Fruit fly (Drosophila melanogaster): ENCODE data around the gene Spn28F.

Spn28F gene

DNA sequence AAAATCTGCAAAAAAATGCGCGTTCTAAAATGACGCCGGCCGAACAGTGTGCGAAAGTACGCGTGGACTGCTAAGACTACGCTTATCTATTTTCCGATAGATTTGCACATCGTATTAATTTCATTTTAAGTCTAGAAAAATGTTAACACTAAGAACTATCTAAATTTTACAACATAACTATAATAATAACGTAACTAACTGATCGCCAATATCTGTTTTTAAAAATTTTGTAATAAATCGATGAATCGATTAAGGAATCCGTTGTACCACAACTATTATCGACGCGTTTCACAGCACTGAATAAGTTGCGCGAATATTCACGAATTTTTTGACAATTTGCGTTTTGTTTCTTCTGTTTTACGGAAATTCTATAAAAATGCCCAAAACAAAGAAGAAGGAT, 30.5 kb downstream of the Spn28F start, which contains the start of gene Ssb-c31a (continued):
- TF ChIP-seq CG11398 (GFP tag; optimal IDR thresholded peaks at IDR 0.05) (no peak), phol (tag; optimal IDR thresholded peaks at IDR 0.05) (peak; percentile 73), CG2678 (tag; optimal IDR thresholded peaks at IDR 0.05) (peak; percentile 53), pum (GFP tag; optimal IDR thresholded peaks at IDR 0.05) (peak; percentile 59), stwl (tag; optimal IDR thresholded peaks at IDR 0.05) (peak; percentile 82), PHDP (tag; optimal IDR thresholded peaks at IDR 0.05) (peak; percentile 43), CG4282 (GFP tag; optimal IDR thresholded peaks at IDR 0.05) (no peak), shn (GFP tag; optimal IDR thresholded peaks at IDR 0.05) (no peak), CG11247 (GFP tag; IDR thresholded peaks at IDR 0.05) (no peak), bigmax (GFP tag; optimal IDR thresholded peaks at IDR 0.05) (no peak), kni (GFP tag; optimal IDR thresholded peaks at IDR 0.05) (no peak), CG17359 (tag; optimal IDR thresholded peaks at IDR 0.05) (peak; percentile 24), CG6654 (GFP tag; optimal IDR thresholded peaks at IDR 0.05) (no peak), ato (GFP tag; IDR thresholded peaks at IDR 0.05; ENCODE audit: partially characterized antibody) (no peak), CG4424 (GFP tag; optimal IDR thresholded peaks at IDR 0.05) (peak; percentile 39), CG14965 (GFP tag; optimal IDR thresholded peaks at IDR 0.05; ENCODE audit: borderline replicate concordance) (no peak), CG32767 (GFP tag; IDR thresholded peaks at IDR 0.05) (no peak), Optix (GFP tag; IDR thresholded peaks at IDR 0.05) (no peak), corto (GFP tag; optimal IDR thresholded peaks at IDR 0.05) (no peak), CG30431 (GFP tag; optimal IDR thresholded peaks at IDR 0.05) (no peak), Rfx (GFP tag; IDR thresholded peaks at IDR 0.05) (peak; percentile 64), Asciz (GFP tag; optimal IDR thresholded peaks at IDR 0.05) (no peak), CG1602 (GFP tag; optimal IDR thresholded peaks at IDR 0.05) (peak; percentile 35), z (GFP tag; IDR thresholded peaks at IDR 0.05) (no peak), CG6765 (GFP tag; optimal IDR thresholded peaks at IDR 0.05) (no peak), da (GFP tag; optimal IDR thresholded peaks at IDR 0.05) (no peak), Med (GFP tag) (peak; percentile 89), pb (GFP tag; optimal IDR thresholded peaks at IDR 0.05) (no peak), gcm2 (GFP tag; optimal IDR thresholded peaks at IDR 0.05) (no peak), gro (GFP tag; optimal IDR thresholded peaks at IDR 0.05) (peak; percentile 64), CG3163 (GFP tag; optimal IDR thresholded peaks at IDR 0.05) (peak; percentile 22), TFAM (GFP tag; optimal IDR thresholded peaks at IDR 0.05) (no peak), CG17361 (GFP tag; IDR thresholded peaks at IDR 0.05) (peak; percentile 59; the same call in 2 of the 3 replicates), pan (optimal IDR thresholded peaks at IDR 0.05) (no peak), pan (GFP tag; optimal IDR thresholded peaks at IDR 0.05 in 1 of 2, IDR thresholded peaks at IDR 0.05 in 1 of 2) (no peak), CG8765 (GFP tag; IDR thresholded peaks at IDR 0.05) (no peak), Drgx (GFP tag; IDR thresholded peaks at IDR 0.05) (no peak), CG3847 (GFP tag; IDR thresholded peaks at IDR 0.05) (peak; percentile 81), CG10543 (GFP tag; optimal IDR thresholded peaks at IDR 0.05) (peak; percentile 51), CG15601 (tag; optimal IDR thresholded peaks at IDR 0.05) (peak; percentile 46), jing (GFP tag; optimal IDR thresholded peaks at IDR 0.05) (no peak), E2f1 (GFP tag; IDR thresholded peaks at IDR 0.05) (no peak), Fer1 (GFP tag; optimal IDR thresholded peaks at IDR 0.05) (peak; percentile 58), row (GFP tag; IDR thresholded peaks at IDR 0.05) (peak; percentile 85), Hmr (GFP tag; optimal IDR thresholded peaks at IDR 0.05) (peak; percentile 65), CG11085 (GFP tag; IDR thresholded peaks at IDR 0.05) (no peak), emc (GFP tag; optimal IDR thresholded peaks at IDR 0.05) (peak; percentile 33), nmo (GFP tag; optimal IDR thresholded peaks at IDR 0.05) (peak; percentile 64), caup (GFP tag; optimal IDR thresholded peaks at IDR 0.05; ENCODE audit: severe bottlenecking) (peak; percentile 47), pita (GFP tag; optimal IDR thresholded peaks at IDR 0.05) (no peak), yki (optimal IDR thresholded peaks at IDR 0.05) (no peak), abd-A (tag; optimal IDR thresholded peaks at IDR 0.05) (no peak), fru (optimal IDR thresholded peaks at IDR 0.05) (no peak)
